Fruit fly (Drosophila melanogaster): ENCODE data around the gene RpL9.

The RpL9 gene

DNA sequence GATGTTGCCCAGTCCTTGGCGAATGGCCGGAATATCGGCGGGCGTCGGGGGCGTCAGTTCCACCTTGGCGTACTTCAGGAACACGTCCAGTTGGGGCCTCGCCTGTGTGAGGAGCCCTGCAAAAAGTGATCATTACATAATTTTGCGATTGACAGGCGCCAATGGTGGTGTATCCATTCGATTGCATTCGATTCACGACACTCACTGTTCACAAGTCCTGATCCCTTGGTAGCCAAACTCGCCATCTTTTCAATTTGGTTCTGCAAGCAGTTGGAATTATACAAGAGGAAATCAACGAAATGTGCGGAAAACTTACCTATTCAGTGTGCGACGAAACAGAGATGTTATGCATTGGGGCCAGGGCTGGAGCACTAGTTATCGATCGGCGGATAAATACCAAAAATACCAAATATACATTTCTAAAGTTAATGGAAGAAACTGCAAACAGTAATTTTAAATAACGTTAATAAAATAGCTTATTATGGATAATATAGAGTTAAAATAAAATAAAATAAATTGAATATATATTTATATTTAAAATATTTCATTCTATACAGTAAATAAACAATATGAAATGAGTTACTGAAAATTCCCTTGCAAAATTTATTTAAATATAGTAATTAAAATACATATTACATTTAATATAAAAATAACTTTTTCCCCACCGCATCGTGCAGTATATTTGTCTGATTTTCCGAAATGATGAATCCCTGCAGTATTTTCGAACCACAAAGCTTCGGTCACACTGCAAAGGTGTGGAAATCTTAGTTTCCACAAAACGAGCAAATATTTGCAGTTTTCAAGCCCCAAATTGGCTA is 27.7 kb downstream of the RpL9 start, which contains the start of the genes ATPsynG and SCAR (continued):
- no peak for TF ChIP-seq CG12236 (GFP tag; optimal IDR thresholded peaks at IDR 0.05)
- TF ChIP-seq CG6765 (GFP tag; optimal IDR thresholded peaks at IDR 0.05): no peak
- TF ChIP-seq HLH3B (GFP tag; IDR thresholded peaks at IDR 0.05): no peak
- no peak for TF ChIP-seq CG33557 (GFP tag; optimal IDR thresholded peaks at IDR 0.05)
- TF ChIP-seq CG6254 (GFP tag; optimal IDR thresholded peaks at IDR 0.05): no peak
- no peak for TF ChIP-seq CG1647 (GFP tag; optimal IDR thresholded peaks at IDR 0.05)
- TF ChIP-seq ara (GFP tag; IDR thresholded peaks at IDR 0.05): no peak
- TF ChIP-seq lbe (GFP tag; optimal IDR thresholded peaks at IDR 0.05): no peak
- no peak for TF ChIP-seq dati (GFP tag; IDR thresholded peaks at IDR 0.05)
- no peak for TF ChIP-seq Ssrp (tag; optimal IDR thresholded peaks at IDR 0.05)
- no peak for TF ChIP-seq ato (GFP tag; IDR thresholded peaks at IDR 0.05; ENCODE audit: partially characterized antibody)
- TF ChIP-seq CG3726 (GFP tag; IDR thresholded peaks at IDR 0.05): no peak
- no peak for TF ChIP-seq Drgx (GFP tag; IDR thresholded peaks at IDR 0.05)
- no peak for TF ChIP-seq CG12299 (tag; optimal IDR thresholded peaks at IDR 0.05)
- TF ChIP-seq row (GFP tag; IDR thresholded peaks at IDR 0.05): peak; percentile 51; the same call in 1 of the 3 replicates
- TF ChIP-seq ci (GFP tag; IDR thresholded peaks at IDR 0.05): no peak
- TF ChIP-seq CHES-1-like (GFP tag; optimal IDR thresholded peaks at IDR 0.05): no peak
- peak; percentile 95 for TF ChIP-seq onecut (GFP tag; IDR thresholded peaks at IDR 0.05)
- no peak for TF ChIP-seq CG12219 (GFP tag; optimal IDR thresholded peaks at IDR 0.05)
- peak; percentile 16 for TF ChIP-seq CG8388 (GFP tag; optimal IDR thresholded peaks at IDR 0.05)
- TF ChIP-seq CG33213 (GFP tag; optimal IDR thresholded peaks at IDR 0.05): no peak
- no peak for TF ChIP-seq CG7745 (tag; optimal IDR thresholded peaks at IDR 0.05)
- no peak for TF ChIP-seq bigmax (GFP tag; optimal IDR thresholded peaks at IDR 0.05)
- TF ChIP-seq CG14965 (GFP tag; optimal IDR thresholded peaks at IDR 0.05; ENCODE audit: borderline replicate concordance): no peak
- no peak for TF ChIP-seq cwo (GFP tag; optimal IDR thresholded peaks at IDR 0.05)
- TF ChIP-seq CG11504 (tag; optimal IDR thresholded peaks at IDR 0.05): no peak
- peak; percentile 44 for TF ChIP-seq CG12391 (tag; optimal IDR thresholded peaks at IDR 0.05)
- TF ChIP-seq tup (GFP tag; optimal IDR thresholded peaks at IDR 0.05): no peak
- TF ChIP-seq CG9817 (tag; optimal IDR thresholded peaks at IDR 0.05): no peak
- peak; percentile 58 for TF ChIP-seq CG30020 (tag; optimal IDR thresholded peaks at IDR 0.05)
- no peak for TF ChIP-seq maf-S (GFP tag; optimal IDR thresholded peaks at IDR 0.05)
- TF ChIP-seq CG9876 (GFP tag; optimal IDR thresholded peaks at IDR 0.05): no peak
- peak; percentile 50 for TF ChIP-seq Elba2 (GFP tag; optimal IDR thresholded peaks at IDR 0.05)
- TF ChIP-seq en (GFP tag; optimal IDR thresholded peaks at IDR 0.05): no peak
- no peak for TF ChIP-seq CG12104 (GFP tag; optimal IDR thresholded peaks at IDR 0.05)
- no peak for TF ChIP-seq Mes4 (GFP tag; optimal IDR thresholded peaks at IDR 0.05)
- TF ChIP-seq salm (tag; optimal IDR thresholded peaks at IDR 0.05): no peak
- TF ChIP-seq CG7987 (GFP tag; optimal IDR thresholded peaks at IDR 0.05): no peak
- no peak for TF ChIP-seq abd-A (tag; optimal IDR thresholded peaks at IDR 0.05)
- no peak for TF ChIP-seq crp (GFP tag; optimal IDR thresholded peaks at IDR 0.05)
- no peak for TF ChIP-seq oc (tag; optimal IDR thresholded peaks at IDR 0.05)
- TF ChIP-seq sens (GFP tag): no peak
- no peak for TF ChIP-seq CG7357 (GFP tag; IDR thresholded peaks at IDR 0.05)
- TF ChIP-seq Xrp1 (GFP tag; IDR thresholded peaks at IDR 0.05): no peak
- TF ChIP-seq E2f2 (GFP tag; IDR thresholded peaks at IDR 0.05): no peak
- no peak for TF ChIP-seq CG13287 (GFP tag; IDR thresholded peaks at IDR 0.05; ENCODE audit: partially characterized antibody)
- no peak for TF ChIP-seq CG10959 (GFP tag; IDR thresholded peaks at IDR 0.05)
- TF ChIP-seq NFAT (GFP tag; IDR thresholded peaks at IDR 0.05): no peak
- no peak for TF ChIP-seq stc (GFP tag; IDR thresholded peaks at IDR 0.05)
- peak; percentile 79 for TF ChIP-seq YL-1 (GFP tag; optimal IDR thresholded peaks at IDR 0.05)

Data from whole organism, embryonic.